Fruit fly (Drosophila melanogaster): ENCODE results near the gene mRpS24.

The mRpS24 gene

DNA sequence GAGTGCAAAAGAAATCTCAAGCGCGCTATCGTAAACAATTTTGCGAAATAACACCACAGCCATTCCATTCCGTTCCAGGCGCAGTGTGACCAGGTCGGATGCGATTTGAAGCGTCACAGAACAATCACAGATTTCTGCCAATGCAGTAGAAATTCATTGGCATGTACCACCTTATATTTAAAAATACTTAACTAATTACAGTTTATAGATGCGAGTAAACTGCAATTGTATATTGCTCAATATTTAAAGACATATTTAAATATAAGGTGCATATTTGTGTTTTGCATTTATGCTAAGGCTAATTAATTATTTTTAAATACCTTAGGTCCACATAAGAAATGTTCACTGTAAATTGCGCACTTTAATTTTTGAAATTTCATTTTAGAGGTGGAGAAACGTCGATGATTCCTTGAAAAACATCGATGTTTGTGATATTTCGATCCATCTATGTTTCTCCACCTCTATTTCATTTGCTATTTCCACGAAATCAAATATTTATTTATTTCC is 30.1 kb upstream of the mRpS24 start, which contains the start of the genes SMC6 and CG6204 (continued):
- peak; percentile 82 for TF ChIP-seq pfk (GFP tag; optimal IDR thresholded peaks at IDR 0.05)
- TF ChIP-seq gfzf (GFP tag; optimal IDR thresholded peaks at IDR 0.05): peak; percentile 77
- TF ChIP-seq CG9215 (GFP tag; IDR thresholded peaks at IDR 0.05): peak; percentile 95
- TF ChIP-seq CG13775 (GFP tag; optimal IDR thresholded peaks at IDR 0.05): peak; percentile 93
- peak; percentile 75 for TF ChIP-seq CG11723 (GFP tag; optimal IDR thresholded peaks at IDR 0.05)
- TF ChIP-seq CG4360 (GFP tag; IDR thresholded peaks at IDR 0.05): peak; percentile 59
- TF ChIP-seq sens (GFP tag): peak; percentile 98
- TF ChIP-seq CG4707 (GFP tag; optimal IDR thresholded peaks at IDR 0.05): peak; percentile 78
- peak; percentile 95 for TF ChIP-seq lilli (GFP tag; optimal IDR thresholded peaks at IDR 0.05)
- TF ChIP-seq oc (tag; optimal IDR thresholded peaks at IDR 0.05): peak; percentile 86
- peak; percentile 95 for TF ChIP-seq CG15696 (tag; optimal IDR thresholded peaks at IDR 0.05)
- peak; percentile 44 for TF ChIP-seq her (GFP tag; optimal IDR thresholded peaks at IDR 0.05)
- TF ChIP-seq Oaz (GFP tag; IDR thresholded peaks at IDR 0.05): peak; percentile 87
- TF ChIP-seq CG10321 (GFP tag; IDR thresholded peaks at IDR 0.05): peak; percentile 67; the same call in 1 of the 2 replicates
- TF ChIP-seq grau (tag; optimal IDR thresholded peaks at IDR 0.05): peak; percentile 100
- peak; percentile 97 for TF ChIP-seq CG7839 (tag; optimal IDR thresholded peaks at IDR 0.05)
- TF ChIP-seq Sry-δ (GFP tag; optimal IDR thresholded peaks at IDR 0.05): peak; percentile 84
- TF ChIP-seq CG14050 (GFP tag; IDR thresholded peaks at IDR 0.05): peak; percentile 90
- TF ChIP-seq aop (GFP tag; IDR thresholded peaks at IDR 0.05): peak; percentile 18; the same call in 1 of the 2 replicates
- peak; percentile 90 for TF ChIP-seq CG14667 (GFP tag; IDR thresholded peaks at IDR 0.05)
- TF ChIP-seq CG17186 (GFP tag; optimal IDR thresholded peaks at IDR 0.05): peak; percentile 51
- TF ChIP-seq tio (GFP tag; optimal IDR thresholded peaks at IDR 0.05): peak; percentile 92
- TF ChIP-seq slou (GFP tag; optimal IDR thresholded peaks at IDR 0.05): peak; percentile 86
- peak; percentile 95 for TF ChIP-seq stc (GFP tag; IDR thresholded peaks at IDR 0.05)
- TF ChIP-seq MTF-1 (GFP tag; optimal IDR thresholded peaks at IDR 0.05; ENCODE audit: borderline replicate concordance): peak; percentile 78
- no peak; the same call in 1 of the 2 replicates for TF ChIP-seq hbn (GFP tag; IDR thresholded peaks at IDR 0.05; ENCODE audit: partially characterized antibody)
- TF ChIP-seq Jarid2 (GFP tag; optimal IDR thresholded peaks at IDR 0.05): no peak
- peak; percentile 80 for TF ChIP-seq CG8290 (GFP tag; optimal IDR thresholded peaks at IDR 0.05)
- TF ChIP-seq CG8290 (tag; optimal IDR thresholded peaks at IDR 0.05): peak; percentile 16 to 92
- peak; percentile 95 for TF ChIP-seq CG14441 (GFP tag; IDR thresholded peaks at IDR 0.05)
- peak; percentile 60 for TF ChIP-seq Lim3 (GFP tag; IDR thresholded peaks at IDR 0.05)
- peak; percentile 94 for TF ChIP-seq Drgx (GFP tag; IDR thresholded peaks at IDR 0.05)
- TF ChIP-seq cg (GFP tag; optimal IDR thresholded peaks at IDR 0.05): no peak
- TF ChIP-seq Eip74EF (GFP tag; optimal IDR thresholded peaks at IDR 0.05): peak in 1 of 2 experiments; percentile 91
- TF ChIP-seq NC2α (GFP tag; optimal IDR thresholded peaks at IDR 0.05): peak; percentile 63
- peak; percentile 71 for TF ChIP-seq Elba2 (GFP tag; optimal IDR thresholded peaks at IDR 0.05)
- TF ChIP-seq abd-A (tag; optimal IDR thresholded peaks at IDR 0.05): no peak
- TF ChIP-seq tap (tag; optimal IDR thresholded peaks at IDR 0.05): peak; percentile 95
- TF ChIP-seq Doc3 (GFP tag; IDR thresholded peaks at IDR 0.05; ENCODE audit: partially characterized antibody): no peak
- peak; percentile 94 for TF ChIP-seq Atf6 (GFP tag; IDR thresholded peaks at IDR 0.05)
- peak; percentile 83 for TF ChIP-seq zfh2 (GFP tag; optimal IDR thresholded peaks at IDR 0.05)
- peak; percentile 72 for TF ChIP-seq CG1792 (GFP tag; optimal IDR thresholded peaks at IDR 0.05)
- TF ChIP-seq CG6175 (GFP tag; IDR thresholded peaks at IDR 0.05): peak; percentile 86
- peak; percentile 71 for TF ChIP-seq BEAF-32 (GFP tag; optimal IDR thresholded peaks at IDR 0.05)
- TF ChIP-seq maf-S (GFP tag; optimal IDR thresholded peaks at IDR 0.05): peak; percentile 85
- TF ChIP-seq Sox102F (GFP tag; optimal IDR thresholded peaks at IDR 0.05): peak; percentile 95
- TF ChIP-seq Fer1 (GFP tag; optimal IDR thresholded peaks at IDR 0.05): peak; percentile 93
- TF ChIP-seq ac (GFP tag; optimal IDR thresholded peaks at IDR 0.05): peak; percentile 53
- peak; percentile 94 for TF ChIP-seq Meics (GFP tag; optimal IDR thresholded peaks at IDR 0.05)
- peak; percentile 61 for TF ChIP-seq pzg (GFP tag; optimal IDR thresholded peaks at IDR 0.05)
